Fruit fly (Drosophila melanogaster) S2 (cell line): Measurements from ENCODE around the gene CG6420.

Source experiments
- CG8478 ChIP-seq: fragments of >200 bp; optimal IDR thresholded peaks from 2 replicates; lab custom pipeline; 2018
- CTCF ChIP-seq, 2 experiments: fragments of >200 bp; optimal IDR thresholded peaks; 2 replicates each; lab custom pipeline; 2018

DNA sequence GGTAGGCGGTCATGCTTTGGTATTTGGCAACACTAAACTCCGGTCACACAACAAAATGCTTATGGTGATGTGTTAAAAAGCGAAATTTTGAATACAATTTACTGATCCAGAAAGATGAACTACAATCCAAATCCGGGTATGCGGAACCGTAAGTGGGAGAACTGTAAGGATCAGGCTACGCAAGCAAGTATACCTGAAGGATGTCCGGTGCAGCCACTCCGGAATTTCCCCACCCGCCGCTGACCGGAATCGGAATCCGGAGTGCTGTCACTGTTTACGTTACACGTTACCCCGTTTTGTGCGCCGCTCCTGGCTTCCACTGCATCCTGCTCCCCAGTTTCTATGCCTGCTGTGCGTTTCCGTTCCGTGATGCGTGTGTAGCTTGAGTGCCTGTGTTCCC is 7.2 kb downstream of the CG6420 start, which contains the start of gene Yif1:
- TF ChIP-seq CG8478 (lab: Kevin White, UChicago), result no peak
- no peak for TF ChIP-seq CTCF (optimal IDR thresholded peaks at IDR 0.05; lab: Kevin White, UChicago)
